Worm (Caenorhabditis elegans) whole organism, L4 larva: ENCODE measurements around the gene chhy-1.
A peak's percentile ranks its signal among the peaks of the same experiment; 100 is the strongest.

Experiments used
- F26F4.8 ChIP-seq: fragments of 200-800 bp; sonication (Bioruptor generic); conservative IDR thresholded peaks from 2 replicates; pipeline ENCODE4 v1.3.6; 2022; ENCODE audit warnings: missing genetic modification characterization, missing compliant biosample characterization
- F37D6.2 ChIP-seq: sonication (generic microtip); optimal IDR thresholded peaks from 2 replicates; lab custom pipeline; 2016; ENCODE audit warnings: mild to moderate bottlenecking, missing genetic modification characterization, missing compliant biosample characterization
- Y105C5A.15 ChIP-seq: fragments of 200-800 bp; sonication (Bioruptor generic); IDR thresholded peaks from 2 replicates; pipeline ENCODE4 v1.3.6; 2022; ENCODE audit warnings: missing genetic modification characterization, missing compliant biosample characterization
- Y48G9A.11 ChIP-seq: fragments of 200-800 bp; sonication (Bioruptor generic); IDR thresholded peaks from 2 replicates; pipeline ENCODE4 v1.3.6; 2022; ENCODE audit warnings: missing genetic modification reagents, missing genetic modification characterization, missing compliant biosample characterization
- ama-1 ChIP-seq: fragments of 150-350 bp; optimal IDR thresholded peaks from 2 replicates; lab custom pipeline; 2014; ENCODE audit warnings: inconsistent platforms, mixed read lengths
- arid-1 ChIP-seq: fragments of 200-800 bp; sonication (Bioruptor generic); conservative IDR thresholded peaks from 2 replicates; pipeline ENCODE4 v1.3.6; 2022; ENCODE audit warnings: missing genetic modification reagents, missing genetic modification characterization, missing compliant biosample characterization
- attf-4 ChIP-seq: sonication (generic microtip); optimal IDR thresholded peaks from 3 replicates; lab custom pipeline; 2017; ENCODE audit warnings: missing biosample characterization, missing genetic modification characterization
- ceh-32 ChIP-seq: sonication (generic microtip); optimal IDR thresholded peaks from 2 replicates; lab custom pipeline; 2016; ENCODE audit warnings: mild to moderate bottlenecking, missing genetic modification characterization, missing compliant biosample characterization; ENCODE audit not compliant: poor library complexity
- ceh-44 ChIP-seq: fragments of 200-800 bp; sonication (Bioruptor generic); IDR thresholded peaks from 2 replicates; pipeline ENCODE4 v1.3.6; 2022; ENCODE audit warnings: missing genetic modification reagents, missing genetic modification characterization, missing compliant biosample characterization
- ceh-62 ChIP-seq: sonication (generic microtip); optimal IDR thresholded peaks from 2 replicates; lab custom pipeline; 2017; ENCODE audit warnings: missing biosample characterization, missing genetic modification characterization
- ces-1 ChIP-seq: fragments of 150-350 bp; sonication (generic microtip); optimal IDR thresholded peaks from 4 replicates; lab custom pipeline; 2014; ENCODE audit warnings: missing biosample characterization, missing genetic modification reagents, missing genetic modification characterization
- dpl-1 ChIP-seq: fragments of 150-350 bp; optimal IDR thresholded peaks from 2 replicates; lab custom pipeline; 2014; ENCODE audit warnings: missing biosample characterization, missing genetic modification reagents, missing genetic modification characterization
- dve-1 ChIP-seq: sonication (generic microtip); optimal IDR thresholded peaks from 2 replicates; lab custom pipeline; 2017; ENCODE audit warnings: antibody characterized with exemption, mild to moderate bottlenecking, missing genetic modification characterization, missing compliant biosample characterization; ENCODE audit not compliant: insufficient read depth
- hif-1 ChIP-seq, 2 experiments: sonication (generic microtip); optimal IDR thresholded peaks; 2 replicates each; lab custom pipeline; 2016 to 2017; ENCODE audit warnings: missing compliant biosample characterization in 2 of 2, missing genetic modification characterization in 2 of 2, missing genetic modification reagents in 2 of 2, missing genotype in 2 of 2, mild to moderate bottlenecking in 1 of 2
- lin-29 ChIP-seq: fragments of 200-800 bp; sonication (Bioruptor generic); IDR thresholded peaks from 2 replicates; pipeline ENCODE4 v1.3.6; 2022; ENCODE audit warnings: missing genetic modification reagents, missing genetic modification characterization, missing compliant biosample characterization
- lin-38 ChIP-seq: fragments of 200-800 bp; sonication (Bioruptor generic); IDR thresholded peaks from 2 replicates; pipeline ENCODE4 v1.3.6; 2022; ENCODE audit warnings: missing genetic modification reagents, missing genetic modification characterization, missing compliant biosample characterization
- lin-39 ChIP-seq: fragments of 150-350 bp; optimal IDR thresholded peaks from 2 replicates; lab custom pipeline; 2014; ENCODE audit warnings: missing biosample characterization, missing genetic modification reagents, missing genetic modification characterization
- lsy-2 ChIP-seq, 2 experiments: fragments of 150-350 bp in 1 of 2; sonication (generic microtip) in 1 of 2; optimal IDR thresholded peaks; 2 replicates each; lab custom pipeline; 2014 to 2017; ENCODE audit warnings: missing biosample characterization in 2 of 2, missing genetic modification characterization in 2 of 2
- madf-9 ChIP-seq: fragments of 200-800 bp; sonication (Bioruptor generic); conservative IDR thresholded peaks from 2 replicates; pipeline ENCODE4 v1.3.6; 2022; ENCODE audit warnings: missing genetic modification reagents, missing genetic modification characterization, missing compliant biosample characterization
- mdl-1 ChIP-seq, 2 experiments: fragments of 150-350 bp in 1 of 2; sonication (generic microtip) in 1 of 2; optimal IDR thresholded peaks; 2 replicates each; lab custom pipeline; 2014 to 2017; ENCODE audit warnings: missing biosample characterization in 2 of 2, missing genetic modification characterization in 2 of 2
- mes-2 ChIP-seq: sonication (generic microtip); optimal IDR thresholded peaks from 2 replicates; lab custom pipeline; 2016; ENCODE audit warnings: missing genotype, mild to moderate bottlenecking, missing genetic modification characterization, missing compliant biosample characterization; ENCODE audit not compliant: poor library complexity, severe bottlenecking
- mxl-3 ChIP-seq: fragments of 200-800 bp; sonication (Bioruptor generic); optimal IDR thresholded peaks from 2 replicates; lab custom pipeline; 2018; ENCODE audit warnings: mild to moderate bottlenecking, missing genetic modification characterization, missing compliant biosample characterization
- nhr-102 ChIP-seq: sonication (generic microtip); optimal IDR thresholded peaks from 2 replicates; lab custom pipeline; 2016; ENCODE audit warnings: mild to moderate bottlenecking, missing genetic modification characterization, moderate library complexity, missing compliant biosample characterization
- nhr-11 ChIP-seq: fragments of 150-350 bp; optimal IDR thresholded peaks from 2 replicates; lab custom pipeline; 2014; ENCODE audit warnings: missing biosample characterization, missing genetic modification characterization
- nhr-111 ChIP-seq: fragments of 200-800 bp; sonication (Bioruptor generic); optimal IDR thresholded peaks from 2 replicates; lab custom pipeline; 2018; ENCODE audit warnings: mild to moderate bottlenecking, missing genetic modification characterization, missing compliant biosample characterization
- nhr-6 ChIP-seq: fragments of 150-350 bp; optimal IDR thresholded peaks from 2 replicates; lab custom pipeline; 2014; ENCODE audit warnings: missing biosample characterization, missing genetic modification characterization
- nhr-76 ChIP-seq: fragments of 150-350 bp; optimal IDR thresholded peaks from 2 replicates; lab custom pipeline; 2014; ENCODE audit warnings: missing biosample characterization, missing genetic modification characterization
- nhr-77 ChIP-seq: fragments of 150-350 bp; optimal IDR thresholded peaks from 2 replicates; lab custom pipeline; 2014; ENCODE audit warnings: missing biosample characterization, missing genetic modification characterization
- pha-4 ChIP-seq, 2 experiments: fragments of 150-350 bp in 1 of 2; fragments of 200-800 bp in 1 of 2; sonication (Bioruptor generic) in 1 of 2; IDR thresholded peaks in 1 of 2; optimal IDR thresholded peaks in 1 of 2; 2 replicates each; pipeline versions ENCODE4 v1.3.6 to Lab custom; 2014 to 2022; ENCODE audit warnings: missing genetic modification characterization in 2 of 2, missing genetic modification reagents in 2 of 2, missing biosample characterization in 1 of 2, missing compliant biosample characterization in 1 of 2
- pqm-1 ChIP-seq: sonication (generic microtip); optimal IDR thresholded peaks from 2 replicates; lab custom pipeline; 2017; ENCODE audit warnings: missing biosample characterization, missing genetic modification characterization
- rbr-2 ChIP-seq: sonication (generic microtip); optimal IDR thresholded peaks from 2 replicates; lab custom pipeline; 2016; ENCODE audit warnings: missing genotype, missing genetic modification characterization, missing compliant biosample characterization
- tag-97 ChIP-seq: fragments of 200-800 bp; sonication (Bioruptor generic); IDR thresholded peaks from 2 replicates; pipeline ENCODE4 v1.3.6; 2022; ENCODE audit warnings: missing genetic modification characterization, missing compliant biosample characterization
- unc-62 ChIP-seq, 3 experiments: fragments of 150-350 bp in 1 of 3; sonication (generic microtip); optimal IDR thresholded peaks in 2 of 3; peaks in 1 of 3; 1 replicate in 1 of 3; 2 replicates in 2 of 3; lab custom pipeline; 2014 to 2017; ENCODE audit warnings: missing biosample characterization in 3 of 3, missing genetic modification characterization in 3 of 3, missing genetic modification reagents in 3 of 3, missing genotype in 1 of 3
- vab-7 ChIP-seq: fragments of 200-800 bp; sonication (Bioruptor generic); IDR thresholded peaks from 2 replicates; pipeline ENCODE4 v1.3.6; 2022; ENCODE audit warnings: missing genetic modification reagents, missing genetic modification characterization, missing compliant biosample characterization
- zag-1 ChIP-seq: fragments of 150-350 bp; optimal IDR thresholded peaks from 2 replicates; lab custom pipeline; 2014; ENCODE audit warnings: missing biosample characterization, missing genetic modification characterization
- zfp-2 ChIP-seq: sonication (generic microtip); optimal IDR thresholded peaks from 2 replicates; lab custom pipeline; 2016; ENCODE audit warnings: mild to moderate bottlenecking, missing genetic modification characterization, missing compliant biosample characterization
- ztf-11 ChIP-seq: fragments of 150-350 bp; optimal IDR thresholded peaks from 2 replicates; lab custom pipeline; 2014; ENCODE audit warnings: missing biosample characterization, missing genetic modification characterization

chhy-1 gene

DNA sequence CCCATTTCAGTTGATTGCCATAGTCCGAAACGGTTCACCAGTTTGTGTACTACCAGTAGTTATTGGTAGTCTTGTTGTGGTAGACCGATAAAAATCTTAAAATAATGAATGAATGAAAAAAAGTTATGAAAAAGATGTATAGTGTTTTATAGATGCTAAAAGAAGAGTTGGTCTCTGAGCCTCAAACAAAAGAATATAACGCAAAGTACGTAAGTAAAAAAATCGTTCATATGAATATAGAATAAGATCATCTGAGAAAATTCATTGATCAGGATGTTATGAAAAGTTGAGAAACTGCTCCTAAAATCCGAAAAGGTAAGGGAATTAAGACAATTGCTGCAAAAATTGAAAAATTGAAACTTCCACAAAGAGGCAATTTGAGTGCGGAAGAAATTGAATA lies at the start of gene chhy-1:
TSS of gene chhy-1 (minus strand) at position 101 of the 400 bp plus-strand sequence.
- TF ChIP-seq Y105C5A.15 (GFP tag; lab: Robert Waterston, UW) (no peak), lin-39 (tag; lab: Kevin White, UChicago) (no peak), madf-9 (GFP tag; lab: Robert Waterston, UW) (no peak), lin-29 (no peak), vab-7 (no peak), attf-4 (tag; lab: Kevin White, UChicago) (no peak), mdl-1 (tag; optimal IDR thresholded peaks at IDR 0.05; lab: Kevin White, UChicago) (no peak), ceh-44 (no peak), F37D6.2 (tag; lab: Kevin White, UChicago) (no peak), nhr-76 (no peak)

DNA sequence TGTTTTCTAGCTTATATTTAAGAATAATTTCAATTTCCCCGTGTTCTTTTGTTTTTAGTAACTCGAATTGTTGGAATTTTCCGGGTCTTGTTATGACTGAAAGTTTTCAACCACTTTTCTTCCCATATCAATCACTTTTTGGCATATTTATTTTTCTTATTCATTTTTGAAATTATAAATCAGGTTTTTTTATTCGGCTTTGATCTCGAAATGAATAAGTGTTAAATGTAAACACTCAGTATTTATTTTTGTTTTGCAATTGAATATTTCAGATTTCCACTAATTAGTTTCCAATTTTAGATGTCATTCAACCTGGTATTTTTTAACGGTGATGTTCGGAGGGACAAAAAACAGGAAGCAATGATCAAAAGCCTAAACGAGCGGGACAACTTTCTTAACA lies 47.1 kb upstream of the chhy-1 start, which contains the start of gene etc-1:
TSS of gene etc-1 (plus strand) at position 301 of the 400 bp plus-strand sequence.
- TF ChIP-seq tag-97 (GFP tag; lab: Robert Waterston, UW) (no peak), unc-62 (GFP tag; optimal IDR thresholded peaks at IDR 0.05 in 1 of 2; lab: Kevin White, UChicago) (peak in 1 of 2 experiments; percentile 34), unc-62 (tag; optimal IDR thresholded peaks at IDR 0.05; lab: Kevin White, UChicago) (no peak), ama-1 (lab: Kevin White, UChicago) (peak; percentile 11), zfp-2 (tag; lab: Kevin White, UChicago) (no peak), nhr-11 (tag; lab: Kevin White, UChicago) (no peak)

DNA sequence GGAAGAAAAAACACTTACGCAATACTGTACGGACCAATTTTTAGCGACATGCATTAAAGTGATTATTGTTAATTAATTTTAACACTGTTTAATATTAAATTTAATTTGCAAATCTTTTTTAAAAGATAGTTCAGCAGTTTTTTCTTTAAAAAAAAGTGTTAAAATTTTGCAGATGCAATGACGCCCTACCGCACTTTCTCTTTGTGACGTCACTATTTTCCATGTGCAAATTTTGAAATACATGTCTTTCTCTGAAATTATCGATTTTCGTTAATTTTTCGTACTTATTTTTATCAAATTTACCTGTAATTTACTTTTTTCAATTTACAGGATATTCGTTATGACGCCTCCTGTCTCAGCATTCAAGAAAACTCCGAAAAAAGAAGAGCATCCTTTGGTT lies 44.1 kb upstream of the chhy-1 start, which contains the start of the genes piga-1 and eif-2Bepsilon:
TSS of gene piga-1 (minus strand) at position 174 of the 400 bp plus-strand sequence.
TSS of gene eif-2Bepsilon (plus strand) at position 331 of the 400 bp plus-strand sequence.
- no peak for TF ChIP-seq ztf-11 (tag; lab: Kevin White, UChicago)
- peak; percentile 90 for TF ChIP-seq lin-38
- TF ChIP-seq zag-1 (tag; lab: Kevin White, UChicago) = no peak
- no peak for TF ChIP-seq lin-39 (tag; lab: Kevin White, UChicago)
- no peak for TF ChIP-seq ceh-32 (tag; lab: Kevin White, UChicago)
- no peak for TF ChIP-seq arid-1 (GFP tag; lab: Robert Waterston, UW)
- no peak for TF ChIP-seq ces-1 (GFP tag; lab: Kevin White, UChicago)
- TF ChIP-seq ceh-62 (tag; lab: Kevin White, UChicago) = no peak
- peak in 1 of 2 experiments; percentile 3 for TF ChIP-seq hif-1 (tag; optimal IDR thresholded peaks at IDR 0.05; lab: Kevin White, UChicago)
- TF ChIP-seq dve-1 (tag; lab: Kevin White, UChicago) = peak; percentile 22
- no peak for TF ChIP-seq lsy-2 (tag; optimal IDR thresholded peaks at IDR 0.05; lab: Kevin White, UChicago)
- peak; percentile 49 for TF ChIP-seq dpl-1 (GFP tag; lab: Kevin White, UChicago)
- peak; percentile 16 for TF ChIP-seq nhr-77 (tag; lab: Kevin White, UChicago)
- no peak for TF ChIP-seq nhr-6 (tag; lab: Kevin White, UChicago)
- TF ChIP-seq mes-2 (tag; lab: Kevin White, UChicago) = peak; percentile 53
- peak; percentile 16 for TF ChIP-seq rbr-2 (tag; lab: Kevin White, UChicago)
- TF ChIP-seq pqm-1 (tag; lab: Kevin White, UChicago) = no peak
- TF ChIP-seq Y48G9A.11 (GFP tag; lab: Robert Waterston, UW) = no peak
- TF ChIP-seq F26F4.8 (GFP tag; lab: Robert Waterston, UW) = no peak
- peak; percentile 24 for TF ChIP-seq mxl-3 (GFP tag; lab: Kevin White, UChicago)
- peak in 1 of 2 experiments; percentile 75 for TF ChIP-seq mdl-1 (tag; optimal IDR thresholded peaks at IDR 0.05; lab: Kevin White, UChicago)
- no peak for TF ChIP-seq nhr-102
- no peak for TF ChIP-seq Y105C5A.15 (GFP tag; lab: Robert Waterston, UW)
- no peak for TF ChIP-seq nhr-111 (GFP tag; lab: Kevin White, UChicago)
- no peak for TF ChIP-seq madf-9 (GFP tag; lab: Robert Waterston, UW)
- TF ChIP-seq pha-4 (GFP tag; IDR thresholded peaks at IDR 0.05; lab: Robert Waterston, UW) = no peak
- TF ChIP-seq pha-4 (tag; optimal IDR thresholded peaks at IDR 0.05; lab: Kevin White, UChicago) = no peak
- no peak for TF ChIP-seq vab-7
